Worm (Caenorhabditis elegans): ENCODE results near the gene B0507.3.
"Not testable (repeated sequence)": the region's sequence is repeated elsewhere in the genome, so short reads cannot be mapped to it uniquely, and the experiment has no call there.

The B0507.3 gene

DNA sequence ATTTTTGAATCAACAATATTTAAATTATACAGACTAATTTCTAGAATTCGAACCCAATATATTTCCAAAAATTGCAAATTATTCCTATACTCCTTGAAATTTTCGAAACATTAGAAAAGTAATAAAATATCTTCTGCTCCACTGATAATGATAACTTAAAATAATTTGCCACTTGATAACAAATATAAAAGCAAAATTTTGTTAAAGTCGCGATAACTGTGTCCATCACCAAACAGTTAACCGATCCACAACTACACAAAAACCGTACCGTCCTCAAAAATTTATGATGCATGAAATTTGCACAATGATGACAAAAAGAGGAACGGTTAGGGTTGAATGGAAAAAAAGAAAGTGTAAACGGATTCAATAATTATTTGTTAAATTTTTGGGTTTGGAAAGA, 29.8 kb downstream of the B0507.3 start:
- no peak for TF ChIP-seq ceh-13 (GFP tag; optimal IDR thresholded peaks at IDR 0.05)
- TF ChIP-seq sea-1 (GFP tag; conservative IDR thresholded peaks at IDR 0.05): no peak
- TF ChIP-seq pes-1 (GFP tag; IDR thresholded peaks at IDR 0.05): no peak
- no peak for TF ChIP-seq hnd-1 (tag; optimal IDR thresholded peaks at IDR 0.05)
- no peak for TF ChIP-seq hmg-4 (GFP tag; optimal IDR thresholded peaks at IDR 0.05)
- no peak for TF ChIP-seq ama-1 (optimal IDR thresholded peaks at IDR 0.05)
- no peak for TF ChIP-seq ets-7 (tag; optimal IDR thresholded peaks at IDR 0.05)
- no peak for TF ChIP-seq tra-4 (tag; optimal IDR thresholded peaks at IDR 0.05)
- TF ChIP-seq tbx-37 (GFP tag; conservative IDR thresholded peaks at IDR 0.05): no peak
- no peak for TF ChIP-seq ceh-36 (tag; optimal IDR thresholded peaks at IDR 0.05)
- TF ChIP-seq scrt-1 (GFP tag; IDR thresholded peaks at IDR 0.05): no peak
- no peak for TF ChIP-seq F13C5.2 (tag; optimal IDR thresholded peaks at IDR 0.05)
- no peak for TF ChIP-seq tbx-11 (GFP tag; IDR thresholded peaks at IDR 0.05)
- no peak for TF ChIP-seq B0310.2 (tag; optimal IDR thresholded peaks at IDR 0.05)
- no peak for TF ChIP-seq flt-1 (GFP tag; IDR thresholded peaks at IDR 0.05)
- TF ChIP-seq aly-1 (tag; optimal IDR thresholded peaks at IDR 0.05): no peak
- TF ChIP-seq hmbx-1 (tag; optimal IDR thresholded peaks at IDR 0.05): no peak

DNA sequence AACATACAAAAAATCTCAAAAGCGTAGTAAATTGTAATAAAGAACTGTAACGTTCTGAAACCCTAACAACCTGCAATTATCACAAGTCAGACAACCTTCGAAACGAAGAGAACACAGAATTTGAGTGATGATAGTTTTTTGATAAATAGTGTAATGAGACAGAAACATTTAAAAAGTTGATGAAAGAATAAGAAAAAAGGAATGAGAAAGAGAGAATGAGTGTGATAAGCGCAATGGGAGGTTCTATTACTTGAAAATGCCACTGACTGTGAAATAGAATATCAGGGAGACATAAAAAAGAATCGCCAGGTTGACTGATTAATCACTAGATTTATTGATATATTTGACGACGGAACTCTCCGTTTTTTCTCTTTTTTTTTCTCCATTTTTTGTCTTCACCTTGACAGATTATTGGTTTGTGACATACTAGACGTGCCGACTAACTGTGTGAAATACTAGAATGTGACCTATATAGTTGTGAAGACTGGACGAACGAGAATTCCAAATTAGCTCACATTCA, 30.6 kb downstream of the B0507.3 start:
- no peak for TF ChIP-seq hmg-4 (GFP tag; optimal IDR thresholded peaks at IDR 0.05)
- no peak for TF ChIP-seq tbx-11 (GFP tag; IDR thresholded peaks at IDR 0.05)
- TF ChIP-seq tbx-37 (GFP tag; conservative IDR thresholded peaks at IDR 0.05): no peak
- TF ChIP-seq hnd-1 (tag; optimal IDR thresholded peaks at IDR 0.05): no peak
- no peak for TF ChIP-seq aly-1 (tag; optimal IDR thresholded peaks at IDR 0.05)
- TF ChIP-seq B0310.2 (tag; optimal IDR thresholded peaks at IDR 0.05): no peak
- no peak for TF ChIP-seq F13C5.2 (tag; optimal IDR thresholded peaks at IDR 0.05)
- no peak for TF ChIP-seq ceh-13 (GFP tag; optimal IDR thresholded peaks at IDR 0.05)
- TF ChIP-seq ets-7 (tag; optimal IDR thresholded peaks at IDR 0.05): no peak
- no peak for TF ChIP-seq sea-1 (GFP tag; conservative IDR thresholded peaks at IDR 0.05)
- TF ChIP-seq hmbx-1 (tag; optimal IDR thresholded peaks at IDR 0.05): no peak
- no peak for TF ChIP-seq ama-1 (optimal IDR thresholded peaks at IDR 0.05)
- TF ChIP-seq tra-4 (tag; optimal IDR thresholded peaks at IDR 0.05): no peak
- no peak for TF ChIP-seq flt-1 (GFP tag; IDR thresholded peaks at IDR 0.05)
- no peak for TF ChIP-seq scrt-1 (GFP tag; IDR thresholded peaks at IDR 0.05)
- TF ChIP-seq ceh-36 (tag; optimal IDR thresholded peaks at IDR 0.05): no peak
- TF ChIP-seq pes-1 (GFP tag; IDR thresholded peaks at IDR 0.05): no peak

DNA sequence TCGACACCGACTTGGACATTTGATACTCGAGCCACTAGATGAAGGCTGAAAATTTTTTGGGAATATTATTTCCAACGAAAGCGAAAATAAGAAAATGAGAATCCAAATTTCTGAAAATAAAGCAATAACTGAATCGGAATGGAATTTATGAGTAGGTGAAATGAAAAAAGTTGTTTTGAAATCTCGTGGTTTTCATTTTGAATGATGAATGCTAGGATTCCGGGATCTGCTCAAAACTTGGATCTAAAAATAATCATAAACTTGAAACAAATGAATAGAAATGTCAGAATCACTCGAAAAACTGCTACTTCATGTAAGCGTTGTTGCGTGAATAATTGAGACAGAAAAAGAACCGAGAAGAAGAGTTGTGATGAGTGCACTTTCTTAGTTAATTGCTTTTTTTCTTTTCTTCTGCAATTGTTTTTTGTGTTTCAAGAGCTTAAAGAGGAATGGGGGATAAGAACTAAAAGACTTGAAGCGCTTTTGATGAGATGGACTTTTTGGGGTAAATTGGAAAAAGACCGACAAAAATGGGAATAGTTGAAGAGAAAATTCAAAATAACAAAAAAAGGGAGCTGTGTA, 32.4 kb downstream of the B0507.3 start, which contains the start of gene magu-2:
Gene magu-2, minus strand, starts transcription at position 51 of the 582 bp plus-strand sequence.
- TF ChIP-seq tra-4 (tag; optimal IDR thresholded peaks at IDR 0.05) (no peak), tbx-11 (GFP tag; IDR thresholded peaks at IDR 0.05) (no peak), pes-1 (GFP tag; IDR thresholded peaks at IDR 0.05) (no peak), hnd-1 (tag; optimal IDR thresholded peaks at IDR 0.05) (no peak), hmbx-1 (tag; optimal IDR thresholded peaks at IDR 0.05) (no peak), tbx-37 (GFP tag; conservative IDR thresholded peaks at IDR 0.05) (no peak), ets-7 (tag; optimal IDR thresholded peaks at IDR 0.05) (no peak), ama-1 (optimal IDR thresholded peaks at IDR 0.05) (no peak), B0310.2 (tag; optimal IDR thresholded peaks at IDR 0.05) (no peak), scrt-1 (GFP tag; IDR thresholded peaks at IDR 0.05) (no peak), ceh-13 (GFP tag; optimal IDR thresholded peaks at IDR 0.05) (no peak), aly-1 (tag; optimal IDR thresholded peaks at IDR 0.05) (no peak), F13C5.2 (tag; optimal IDR thresholded peaks at IDR 0.05) (no peak), hmg-4 (GFP tag; optimal IDR thresholded peaks at IDR 0.05) (no peak), ceh-36 (tag; optimal IDR thresholded peaks at IDR 0.05) (no peak), flt-1 (GFP tag; IDR thresholded peaks at IDR 0.05) (no peak), sea-1 (GFP tag; conservative IDR thresholded peaks at IDR 0.05) (no peak)

DNA sequence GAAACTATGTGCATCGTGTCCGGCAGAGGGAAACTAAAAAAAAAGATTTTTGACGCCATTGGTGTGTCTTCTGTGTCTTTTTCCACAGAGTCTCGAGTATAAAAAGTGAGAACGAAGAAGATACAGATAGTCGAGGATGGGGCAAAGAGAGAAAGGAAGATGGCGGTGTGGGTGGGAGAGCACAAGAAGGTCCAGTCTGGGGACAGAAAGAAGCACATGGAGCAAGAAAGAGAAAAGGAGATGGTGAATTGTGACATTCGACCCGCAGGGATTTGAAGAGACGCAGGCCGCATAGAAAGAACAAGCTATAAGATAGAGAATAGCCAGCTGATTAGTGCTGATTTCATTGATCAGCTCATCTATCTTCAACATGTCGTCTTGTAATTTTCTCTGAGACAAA, 33.5 kb downstream of the B0507.3 start:
- TF ChIP-seq ets-7 (tag; optimal IDR thresholded peaks at IDR 0.05) (no peak), hmg-4 (GFP tag; optimal IDR thresholded peaks at IDR 0.05) (no peak), scrt-1 (GFP tag; IDR thresholded peaks at IDR 0.05) (no peak), ceh-13 (GFP tag; optimal IDR thresholded peaks at IDR 0.05) (no peak), ama-1 (optimal IDR thresholded peaks at IDR 0.05) (no peak), tra-4 (tag; optimal IDR thresholded peaks at IDR 0.05) (no peak), sea-1 (GFP tag; conservative IDR thresholded peaks at IDR 0.05) (no peak), F13C5.2 (tag; optimal IDR thresholded peaks at IDR 0.05) (no peak), tbx-37 (GFP tag; conservative IDR thresholded peaks at IDR 0.05) (no peak), hmbx-1 (tag; optimal IDR thresholded peaks at IDR 0.05) (no peak), hnd-1 (tag; optimal IDR thresholded peaks at IDR 0.05) (no peak), B0310.2 (tag; optimal IDR thresholded peaks at IDR 0.05) (no peak), aly-1 (tag; optimal IDR thresholded peaks at IDR 0.05) (no peak), tbx-11 (GFP tag; IDR thresholded peaks at IDR 0.05) (no peak), ceh-36 (tag; optimal IDR thresholded peaks at IDR 0.05) (no peak), pes-1 (GFP tag; IDR thresholded peaks at IDR 0.05) (no peak), flt-1 (GFP tag; IDR thresholded peaks at IDR 0.05) (no peak)

DNA sequence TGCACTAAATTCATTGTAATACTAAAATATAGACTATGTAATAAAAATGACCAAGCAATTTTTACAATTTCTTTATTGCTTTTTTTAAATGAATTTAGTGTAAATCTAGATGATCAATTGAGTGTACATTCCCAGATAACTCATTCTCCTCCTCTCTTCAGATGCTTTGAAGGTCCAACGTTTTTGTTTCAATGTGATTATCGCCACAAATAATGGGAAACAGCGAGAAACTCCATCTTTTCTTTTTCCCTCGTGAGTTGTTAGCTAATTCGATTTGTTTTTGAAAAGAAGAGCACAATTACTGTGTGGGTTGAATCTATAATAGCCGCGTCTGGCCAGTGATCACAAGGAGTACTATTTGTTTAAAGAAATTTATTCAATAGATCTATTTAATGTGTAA, 36.3 kb downstream of the B0507.3 start:
- no peak for TF ChIP-seq ceh-36 (tag; optimal IDR thresholded peaks at IDR 0.05)
- TF ChIP-seq flt-1 (GFP tag; IDR thresholded peaks at IDR 0.05): no peak
- no peak for TF ChIP-seq tra-4 (tag; optimal IDR thresholded peaks at IDR 0.05)
- no peak for TF ChIP-seq ceh-13 (GFP tag; optimal IDR thresholded peaks at IDR 0.05)
- no peak for TF ChIP-seq ets-7 (tag; optimal IDR thresholded peaks at IDR 0.05)
- TF ChIP-seq pes-1 (GFP tag; IDR thresholded peaks at IDR 0.05): no peak
- TF ChIP-seq scrt-1 (GFP tag; IDR thresholded peaks at IDR 0.05): no peak
- no peak for TF ChIP-seq hmg-4 (GFP tag; optimal IDR thresholded peaks at IDR 0.05)
- no peak for TF ChIP-seq ama-1 (optimal IDR thresholded peaks at IDR 0.05)
- TF ChIP-seq B0310.2 (tag; optimal IDR thresholded peaks at IDR 0.05): no peak
- no peak for TF ChIP-seq tbx-11 (GFP tag; IDR thresholded peaks at IDR 0.05)
- TF ChIP-seq sea-1 (GFP tag; conservative IDR thresholded peaks at IDR 0.05): no peak
- no peak for TF ChIP-seq tbx-37 (GFP tag; conservative IDR thresholded peaks at IDR 0.05)

DNA sequence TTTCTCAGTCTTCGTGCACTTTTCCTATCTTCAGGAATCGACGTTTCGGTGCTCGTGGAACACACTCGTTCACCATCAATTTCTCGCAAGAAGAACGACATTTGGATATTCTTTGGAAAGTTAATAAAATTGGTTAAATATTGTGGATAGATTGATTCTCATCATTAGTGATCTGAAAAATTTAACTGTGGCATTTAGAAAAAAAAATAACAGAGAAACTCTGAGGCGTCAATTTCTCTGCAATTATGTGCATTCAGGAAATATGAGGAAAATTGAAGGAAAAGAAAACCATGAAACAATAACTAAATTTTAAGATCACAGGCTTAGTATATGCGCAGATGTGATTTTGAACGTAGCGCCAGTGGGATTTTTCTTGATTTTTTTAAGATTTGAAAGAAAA, 51.1 kb downstream of the B0507.3 start, which contains the start of gene rpm-1:
Gene rpm-1, minus strand, starts transcription at position 101 of the 400 bp plus-strand sequence.
- TF ChIP-seq pes-1 (GFP tag; IDR thresholded peaks at IDR 0.05); ama-1 (optimal IDR thresholded peaks at IDR 0.05); sea-1 (GFP tag; conservative IDR thresholded peaks at IDR 0.05): not testable (repeated sequence)

Measured in whole organism, early embryonic.